Worm (Caenorhabditis elegans): ENCODE data around the gene mkk-4.
A peak's percentile ranks its signal among the peaks of the same experiment; 100 is the strongest.

mkk-4 gene

ce11 chrX:9999192-9999591 lies 28.5 kb upstream of the mkk-4 start, which contains the start of gene grk-1 (continued):
- TF ChIP-seq hlh-15 (tag; optimal IDR thresholded peaks at IDR 0.05) (no peak), ref-2 (tag; optimal IDR thresholded peaks at IDR 0.05) (peak; percentile 5), unc-86 (tag; optimal IDR thresholded peaks at IDR 0.05) (no peak), sdc-2 (tag; optimal IDR thresholded peaks at IDR 0.05) (peak; percentile 16), eyg-1 (tag; optimal IDR thresholded peaks at IDR 0.05) (no peak), C38D4.7 (GFP tag; optimal IDR thresholded peaks at IDR 0.05) (no peak), ceh-2 (tag; optimal IDR thresholded peaks at IDR 0.05) (no peak), nhr-232 (tag; optimal IDR thresholded peaks at IDR 0.05) (no peak), ceh-24 (tag; optimal IDR thresholded peaks at IDR 0.05) (no peak), fax-1 (tag; optimal IDR thresholded peaks at IDR 0.05) (no peak), ceh-14 (tag; optimal IDR thresholded peaks at IDR 0.05) (peak; percentile 28), ceh-34 (tag; optimal IDR thresholded peaks at IDR 0.05) (no peak), sox-4 (tag; optimal IDR thresholded peaks at IDR 0.05) (no peak), ama-1 (optimal IDR thresholded peaks at IDR 0.05) (no peak), mec-3 (tag; optimal IDR thresholded peaks at IDR 0.05; ENCODE audit: borderline replicate concordance) (no peak), dve-1 (tag; optimal IDR thresholded peaks at IDR 0.05) (no peak), ceh-18 (tag; optimal IDR thresholded peaks at IDR 0.05) (peak; percentile 13), ttx-3 (tag; optimal IDR thresholded peaks at IDR 0.05) (no peak)

ce11 chrX:9999599-10000201 lies 28.0 kb upstream of the mkk-4 start:
- no peak for TF ChIP-seq ceh-9 (tag; optimal IDR thresholded peaks at IDR 0.05)
- peak; percentile 44 for TF ChIP-seq sox-4 (tag; optimal IDR thresholded peaks at IDR 0.05)
- TF ChIP-seq unc-55 (GFP tag; optimal IDR thresholded peaks at IDR 0.05): peak; percentile 63
- peak; percentile 29 for TF ChIP-seq K09A11.1 (tag; optimal IDR thresholded peaks at IDR 0.05; ENCODE audit: insufficient read depth)
- peak; percentile 19 for TF ChIP-seq unc-42 (tag; optimal IDR thresholded peaks at IDR 0.05)
- no peak for TF ChIP-seq nhr-232 (tag; optimal IDR thresholded peaks at IDR 0.05)
- TF ChIP-seq Y22D7AL.16 (tag; optimal IDR thresholded peaks at IDR 0.05): no peak
- TF ChIP-seq lin-11 (tag; optimal IDR thresholded peaks at IDR 0.05): peak; percentile 2
- peak; percentile 82 for TF ChIP-seq nfya-1 (tag; optimal IDR thresholded peaks at IDR 0.05)
- no peak for TF ChIP-seq zip-5 (tag; optimal IDR thresholded peaks at IDR 0.05)
- peak; percentile 51 for TF ChIP-seq pros-1 (tag; optimal IDR thresholded peaks at IDR 0.05)
- TF ChIP-seq ceh-34 (tag; optimal IDR thresholded peaks at IDR 0.05): peak; percentile 72
- no peak for TF ChIP-seq ceh-19 (GFP tag; optimal IDR thresholded peaks at IDR 0.05)
- TF ChIP-seq hlh-15 (tag; optimal IDR thresholded peaks at IDR 0.05): no peak
- peak; percentile 27 for TF ChIP-seq F13H6.1 (tag; optimal IDR thresholded peaks at IDR 0.05)
- TF ChIP-seq che-1 (tag; optimal IDR thresholded peaks at IDR 0.05): peak; percentile 43
- no peak for TF ChIP-seq pha-4 (tag; optimal IDR thresholded peaks at IDR 0.05)
- no peak for TF ChIP-seq fkh-10 (GFP tag; optimal IDR thresholded peaks at IDR 0.05)
- TF ChIP-seq odd-2 (tag; optimal IDR thresholded peaks at IDR 0.05): no peak
- no peak for TF ChIP-seq eyg-1 (tag; optimal IDR thresholded peaks at IDR 0.05)
- peak; percentile 94 for TF ChIP-seq ceh-48 (tag; optimal IDR thresholded peaks at IDR 0.05)
- TF ChIP-seq hlh-8 (tag; optimal IDR thresholded peaks at IDR 0.05): peak; percentile 26
- no peak for TF ChIP-seq ceh-2 (tag; optimal IDR thresholded peaks at IDR 0.05)
- no peak for TF ChIP-seq hlh-13 (GFP tag; optimal IDR thresholded peaks at IDR 0.05)
- TF ChIP-seq ceh-30 (tag; optimal IDR thresholded peaks at IDR 0.05): peak; percentile 56
- TF ChIP-seq nhr-11 (tag; optimal IDR thresholded peaks at IDR 0.05): no peak
- TF ChIP-seq fax-1 (tag; optimal IDR thresholded peaks at IDR 0.05): no peak
- no peak for TF ChIP-seq syd-9 (tag; optimal IDR thresholded peaks at IDR 0.05)
- TF ChIP-seq pax-1 (tag; optimal IDR thresholded peaks at IDR 0.05): peak; percentile 1
- TF ChIP-seq hlh-6 (tag; optimal IDR thresholded peaks at IDR 0.05): no peak
- no peak for TF ChIP-seq C38D4.7 (GFP tag; optimal IDR thresholded peaks at IDR 0.05)
- peak; percentile 26 for TF ChIP-seq ceh-6 (GFP tag; optimal IDR thresholded peaks at IDR 0.05)
- no peak for TF ChIP-seq npax-4 (tag; optimal IDR thresholded peaks at IDR 0.05)
- peak; percentile 67 for TF ChIP-seq ztf-16 (tag; optimal IDR thresholded peaks at IDR 0.05)
- TF ChIP-seq gmeb-2 (tag; optimal IDR thresholded peaks at IDR 0.05): no peak
- TF ChIP-seq tbx-2 (tag; optimal IDR thresholded peaks at IDR 0.05): peak; percentile 34
- no peak for TF ChIP-seq ceh-45 (GFP tag; IDR thresholded peaks at IDR 0.05)
- no peak for TF ChIP-seq ets-4 (tag; optimal IDR thresholded peaks at IDR 0.05)
- no peak for TF ChIP-seq ceh-24 (tag; optimal IDR thresholded peaks at IDR 0.05)
- peak; percentile 10 for TF ChIP-seq ahr-1 (tag; optimal IDR thresholded peaks at IDR 0.05)
- 0 out of 2 replicates have a peak, but pooled peaks have one; percentile 7 for TF ChIP-seq unc-3 (GFP tag; conservative IDR thresholded peaks at IDR 0.05)
- no peak for TF ChIP-seq unc-3 (tag; optimal IDR thresholded peaks at IDR 0.05)

Measured in whole organism, late embryonic.